Worm (Caenorhabditis elegans) whole organism, L4/young adult: ENCODE results near the gene str-204.

Source experiments
- W03F9.2 ChIP-seq: fragments of 150-350 bp; optimal IDR thresholded peaks from 2 replicates; lab custom pipeline; 2014; ENCODE audit warnings: missing biosample characterization, missing genetic modification characterization
- dao-5 ChIP-seq: sonication (generic microtip); optimal IDR thresholded peaks from 2 replicates; lab custom pipeline; 2016; ENCODE audit warnings: missing genotype, missing genetic modification characterization, moderate library complexity, missing compliant biosample characterization
- him-1 ChIP-seq: sonication (generic microtip); optimal IDR thresholded peaks from 2 replicates; lab custom pipeline; 2016; ENCODE audit warnings: missing genotype, missing genetic modification reagents, missing genetic modification characterization, missing compliant biosample characterization

DNA sequence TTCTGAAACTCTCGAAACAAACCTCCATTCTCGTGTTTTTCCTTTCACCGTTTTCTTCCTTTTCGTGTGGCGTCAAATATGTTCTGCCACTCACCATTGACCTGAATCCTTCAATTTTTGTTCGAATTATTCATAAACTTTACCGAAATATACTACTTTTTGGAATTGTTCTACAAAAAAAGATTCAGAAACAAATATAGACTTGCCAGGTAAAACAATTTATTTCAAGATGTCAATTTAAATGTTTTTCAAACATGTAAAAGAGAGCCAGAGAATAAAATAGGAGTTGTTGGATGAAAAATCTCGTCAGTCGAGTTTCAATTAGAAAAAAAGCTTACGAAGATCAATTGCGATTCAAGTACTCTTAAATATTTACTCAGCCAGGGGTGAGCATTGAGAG lies 34.1 kb downstream of the str-204 start, which contains the start of gene F09G2.8:
- TF ChIP-seq him-1 (tag; lab: Kevin White, UChicago) = no peak
- no peak for TF ChIP-seq dao-5
- no peak for TF ChIP-seq W03F9.2
